Worm (Caenorhabditis elegans): ENCODE results near the gene F08F3.4.

F08F3.4 gene

ce11 chrV:5410679-5411078 is at the start of gene F08F3.4:
Gene F08F3.4 (plus strand): TSS chrV:5410955.
- TF ChIP-seq fkh-10 (GFP tag; optimal IDR thresholded peaks at IDR 0.05) (no peak), ceh-90 (tag; optimal IDR thresholded peaks at IDR 0.05) (no peak), snpc-4 (tag; optimal IDR thresholded peaks at IDR 0.05) (no peak), nhr-20 (tag; optimal IDR thresholded peaks at IDR 0.05) (peak; percentile 73), nhr-71 (tag; optimal IDR thresholded peaks at IDR 0.05) (peak; percentile 59), nhr-76 (tag; optimal IDR thresholded peaks at IDR 0.05) (no peak), nhr-85 (tag) (peak; percentile 98), zag-1 (tag; optimal IDR thresholded peaks at IDR 0.05) (no peak), grh-1 (GFP tag; IDR thresholded peaks at IDR 0.05) (peak; percentile 76), C34B4.2 (tag; optimal IDR thresholded peaks at IDR 0.05) (no peak), lin-13 (GFP tag; optimal IDR thresholded peaks at IDR 0.05) (no peak), vab-15 (tag; optimal IDR thresholded peaks at IDR 0.05) (no peak), efl-1 (optimal IDR thresholded peaks at IDR 0.05) (no peak), efl-1 (GFP tag; optimal IDR thresholded peaks at IDR 0.05 in 1 of 2) (peak in 1 of 2 experiments; percentile 84), nhr-77 (tag; optimal IDR thresholded peaks at IDR 0.05) (no peak), unc-98 (GFP tag; IDR thresholded peaks at IDR 0.05) (no peak), lin-14 (GFP tag; optimal IDR thresholded peaks at IDR 0.05) (peak; percentile 85), rnt-1 (tag; optimal IDR thresholded peaks at IDR 0.05) (no peak), elt-3 (tag; optimal IDR thresholded peaks at IDR 0.05) (peak in 2 of 6 experiments; percentile 32 to 65), ceh-88 (GFP tag; IDR thresholded peaks at IDR 0.05) (no peak), nhr-237 (tag; optimal IDR thresholded peaks at IDR 0.05) (no peak), mdl-1 (tag; optimal IDR thresholded peaks at IDR 0.05) (peak in 1 of 2 experiments; percentile 63), dpl-1 (GFP tag; optimal IDR thresholded peaks at IDR 0.05) (no peak), lin-35 (GFP tag; optimal IDR thresholded peaks at IDR 0.05) (peak in 1 of 2 experiments; percentile 16), nhr-19 (GFP tag; conservative IDR thresholded peaks at IDR 0.05) (peak; percentile 69), ets-5 (GFP tag; IDR thresholded peaks at IDR 0.05) (no peak), unc-30 (tag; optimal IDR thresholded peaks at IDR 0.05) (no peak), blmp-1 (tag; optimal IDR thresholded peaks at IDR 0.05) (no peak), ztf-11 (tag; optimal IDR thresholded peaks at IDR 0.05) (no peak), nhr-90 (tag; optimal IDR thresholded peaks at IDR 0.05; ENCODE audit: poor library complexity) (peak; percentile 26), unc-86 (tag; optimal IDR thresholded peaks at IDR 0.05) (no peak), nhr-47 (tag; optimal IDR thresholded peaks at IDR 0.05) (peak; percentile 3), tbx-2 (tag; optimal IDR thresholded peaks at IDR 0.05) (peak; percentile 45)

ce11 chrV:5362220-5362619 is 48.5 kb upstream of the F08F3.4 start:
- TF ChIP-seq sox-4 (tag; optimal IDR thresholded peaks at IDR 0.05) (peak; percentile 31), dsc-1 (tag; optimal IDR thresholded peaks at IDR 0.05) (peak; percentile 89), unc-30 (tag; optimal IDR thresholded peaks at IDR 0.05) (no peak), sptf-1 (tag; optimal IDR thresholded peaks at IDR 0.05) (no peak), pax-3 (tag; optimal IDR thresholded peaks at IDR 0.05) (peak; percentile 58), fkh-8 (tag; optimal IDR thresholded peaks at IDR 0.05) (peak; percentile 67), ceh-88 (GFP tag; IDR thresholded peaks at IDR 0.05) (no peak)

- no peak for TF ChIP-seq irx-1 (tag; optimal IDR thresholded peaks at IDR 0.05)
- TF ChIP-seq Y116A8C.19 (tag; optimal IDR thresholded peaks at IDR 0.05; ENCODE audit: borderline replicate concordance): no peak
- no peak for TF ChIP-seq nhr-71 (tag; optimal IDR thresholded peaks at IDR 0.05)
Observed at ce11 chrV:5364863-5365262, 45.9 kb upstream of the F08F3.4 start, which contains the start of gene T09D3.8. Gene T09D3.8 (plus strand): TSS chrV:5365163.

Measured in whole organism, L1 larva.